Fruit fly (Drosophila melanogaster) whole organism, embryonic: ENCODE data around the gene Rpp20.

ENCODE experiments used
- ATbp ChIP-seq: fragments of 200-800 bp; sonication (Bioruptor generic); optimal IDR thresholded peaks from 2 replicates; lab custom pipeline; 2017; ENCODE audit warnings: missing biosample characterization, mild to moderate bottlenecking, missing genetic modification characterization, missing genetic modification reagents
- Ada2b ChIP-seq: fragments of 200-800 bp; sonication (Bioruptor generic); IDR thresholded peaks from 2 replicates; pipeline ENCODE4 v1.3.6; 2022; ENCODE audit warnings: missing biosample characterization, missing genetic modification characterization
- Asciz ChIP-seq: fragments of 200-800 bp; sonication (Bioruptor generic); optimal IDR thresholded peaks from 2 replicates; lab custom pipeline; 2017; ENCODE audit warnings: missing biosample characterization, mild to moderate bottlenecking, missing genetic modification characterization, missing genetic modification reagents
- Bgb ChIP-seq: fragments of 200-800 bp; sonication (Bioruptor generic); IDR thresholded peaks from 2 replicates; pipeline ENCODE4 v1.3.6; 2022; ENCODE audit warnings: missing biosample characterization, missing genetic modification characterization; ENCODE audit not compliant: partially characterized antibody
- BtbVII ChIP-seq: fragments of 200-800 bp; sonication (Bioruptor generic); optimal IDR thresholded peaks from 3 replicates; lab custom pipeline; 2017; ENCODE audit warnings: missing biosample characterization, mild to moderate bottlenecking, missing genetic modification characterization
- CG10209 ChIP-seq: fragments of 200-800 bp; sonication (Bioruptor generic); optimal IDR thresholded peaks from 3 replicates; lab custom pipeline; 2017; ENCODE audit warnings: missing biosample characterization, mild to moderate bottlenecking, missing genetic modification characterization, missing genetic modification reagents
- CG10959 ChIP-seq: fragments of 200-800 bp; sonication (Bioruptor generic); IDR thresholded peaks from 2 replicates; pipeline ENCODE4 v1.3.6; 2022; ENCODE audit warnings: missing biosample characterization, missing genetic modification characterization
- CG11093 ChIP-seq: fragments of 200-800 bp; sonication (Bioruptor generic); IDR thresholded peaks from 3 replicates; pipeline ENCODE4 v1.3.6; 2022; ENCODE audit warnings: missing biosample characterization, missing genetic modification characterization
- CG1529 ChIP-seq: fragments of 200-800 bp; sonication (Bioruptor generic); optimal IDR thresholded peaks from 3 replicates; lab custom pipeline; 2018; ENCODE audit warnings: missing biosample characterization, missing genetic modification characterization
- CG16779 ChIP-seq: fragments of 200-800 bp; sonication (Bioruptor generic); IDR thresholded peaks from 2 replicates; pipeline ENCODE4 v1.3.6; 2022; ENCODE audit warnings: missing biosample characterization, missing genetic modification characterization
- CG18262 ChIP-seq: fragments of 200-800 bp; optimal IDR thresholded peaks from 3 replicates; lab custom pipeline; 2019; ENCODE audit warnings: missing biosample characterization, mild to moderate bottlenecking, missing genetic modification characterization, moderate library complexity
- CG18619 ChIP-seq: fragments of 200-800 bp; sonication (Bioruptor generic); optimal IDR thresholded peaks from 3 replicates; lab custom pipeline; 2017; ENCODE audit warnings: missing biosample characterization, mild to moderate bottlenecking, missing genetic modification characterization
- CG18764 ChIP-seq: fragments of 200-800 bp; sonication (Bioruptor generic); optimal IDR thresholded peaks from 3 replicates; lab custom pipeline; 2016; ENCODE audit warnings: missing biosample characterization, missing genetic modification characterization
- CG2678 ChIP-seq: fragments of 200-800 bp; sonication (Bioruptor generic); optimal IDR thresholded peaks from 3 replicates; lab custom pipeline; 2019; ENCODE audit warnings: missing biosample characterization, mild to moderate bottlenecking, missing genetic modification characterization, moderate library complexity
- CG30403 ChIP-seq: fragments of 200-800 bp; sonication (Bioruptor generic); optimal IDR thresholded peaks from 3 replicates; lab custom pipeline; 2016; ENCODE audit warnings: missing biosample characterization, missing genetic modification characterization
- CG3281 ChIP-seq: fragments of 200-800 bp; sonication (Bioruptor generic); optimal IDR thresholded peaks from 3 replicates; lab custom pipeline; 2017; ENCODE audit warnings: missing biosample characterization, mild to moderate bottlenecking, missing genetic modification characterization
- CG6813 ChIP-seq: fragments of 200-800 bp; sonication (Bioruptor generic); optimal IDR thresholded peaks from 2 replicates; lab custom pipeline; 2017; ENCODE audit warnings: missing biosample characterization, missing genetic modification characterization, mild to moderate bottlenecking, moderate library complexity, missing genetic modification reagents
- CG7556 ChIP-seq: fragments of 200-800 bp; sonication (Bioruptor generic); optimal IDR thresholded peaks from 2 replicates; lab custom pipeline; 2017; ENCODE audit warnings: missing biosample characterization, mild to moderate bottlenecking, missing genetic modification characterization
- CG8359 ChIP-seq: fragments of 200-800 bp; sonication (Bioruptor generic); optimal IDR thresholded peaks from 2 replicates; lab custom pipeline; 2017; ENCODE audit warnings: missing biosample characterization, mild to moderate bottlenecking, missing genetic modification characterization, borderline replicate concordance
- CoRest ChIP-seq: fragments of 200-800 bp; sonication (Bioruptor generic); optimal IDR thresholded peaks from 3 replicates; lab custom pipeline; 2018; ENCODE audit warnings: missing biosample characterization, mild to moderate bottlenecking, missing genetic modification characterization, moderate library complexity
- Doc2 ChIP-seq: fragments of 200-800 bp; sonication (Bioruptor generic); IDR thresholded peaks from 2 replicates; pipeline ENCODE4 v1.3.6; 2022; ENCODE audit warnings: missing biosample characterization, missing genetic modification characterization
- E2f1 ChIP-seq: fragments of 200-800 bp; sonication (Bioruptor generic); IDR thresholded peaks from 2 replicates; pipeline ENCODE4 v1.3.6; 2022; ENCODE audit warnings: missing biosample characterization, missing genetic modification characterization
- Ets65A ChIP-seq: fragments of 200-800 bp; sonication (Bioruptor generic); peaks from one replicate; lab custom pipeline; 2016; ENCODE audit warnings: missing biosample characterization, missing genetic modification characterization
- NC2α ChIP-seq: fragments of 200-800 bp; sonication (Bioruptor generic); optimal IDR thresholded peaks from 2 replicates; lab custom pipeline; 2016; ENCODE audit warnings: missing biosample characterization, missing genetic modification characterization
- NK7.1 ChIP-seq: fragments of 200-800 bp; sonication (Bioruptor generic); optimal IDR thresholded peaks from 3 replicates; lab custom pipeline; 2016; ENCODE audit warnings: missing biosample characterization, missing genetic modification characterization
- Nf-YB ChIP-seq: fragments of 200-800 bp; sonication (Bioruptor generic); optimal IDR thresholded peaks from 3 replicates; lab custom pipeline; 2019; ENCODE audit warnings: missing biosample characterization, mild to moderate bottlenecking, missing genetic modification characterization, moderate library complexity
- NfI ChIP-seq: fragments of 200-800 bp; sonication (Bioruptor generic); optimal IDR thresholded peaks from 3 replicates; lab custom pipeline; 2018; ENCODE audit warnings: missing biosample characterization, mild to moderate bottlenecking, missing genetic modification characterization, moderate library complexity
- Sox102F ChIP-seq: fragments of 200-800 bp; sonication (Bioruptor generic); optimal IDR thresholded peaks from 2 replicates; lab custom pipeline; 2018; ENCODE audit warnings: missing biosample characterization, mild to moderate bottlenecking, missing genetic modification characterization, moderate library complexity
- Spps ChIP-seq: fragments of 200-800 bp; sonication (Bioruptor generic); optimal IDR thresholded peaks from 2 replicates; lab custom pipeline; 2018; ENCODE audit warnings: missing biosample characterization, mild to moderate bottlenecking, missing genetic modification characterization
- Vsx1 ChIP-seq: fragments of 200-800 bp; sonication (Bioruptor generic); optimal IDR thresholded peaks from 2 replicates; lab custom pipeline; 2017; ENCODE audit warnings: missing biosample characterization, mild to moderate bottlenecking, missing genetic modification characterization, missing genetic modification reagents
- Xrp1 ChIP-seq: fragments of 200-800 bp; sonication (Bioruptor generic); IDR thresholded peaks from 2 replicates; pipeline ENCODE4 v1.3.6; 2022; ENCODE audit warnings: missing biosample characterization, missing genetic modification characterization
- az2 ChIP-seq: fragments of 200-800 bp; sonication (Bioruptor generic); optimal IDR thresholded peaks from 3 replicates; lab custom pipeline; 2016; ENCODE audit warnings: missing biosample characterization, missing genetic modification characterization
- chm ChIP-seq: fragments of 200-800 bp; sonication (Bioruptor generic); IDR thresholded peaks from 2 replicates; pipeline ENCODE4 v1.3.6; 2022; ENCODE audit warnings: missing biosample characterization, missing genetic modification characterization
- danr ChIP-seq: fragments of 200-800 bp; sonication (Bioruptor generic); IDR thresholded peaks from 2 replicates; pipeline ENCODE4 v1.3.6; 2022; ENCODE audit warnings: missing biosample characterization, missing genetic modification characterization
- dpn ChIP-seq, 2 experiments: fragments of 200-800 bp; sonication (Bioruptor generic); optimal IDR thresholded peaks; 3 replicates each; lab custom pipeline; 2016; ENCODE audit warnings: missing biosample characterization in 2 of 2, missing genetic modification characterization in 2 of 2
- ems ChIP-seq: fragments of 200-800 bp; sonication (Bioruptor generic); optimal IDR thresholded peaks from 3 replicates; lab custom pipeline; 2016; ENCODE audit warnings: missing biosample characterization, missing genetic modification characterization
- ewg ChIP-seq: fragments of 200-800 bp; sonication (Bioruptor generic); optimal IDR thresholded peaks from 3 replicates; lab custom pipeline; 2017; ENCODE audit warnings: mild to moderate bottlenecking, missing biosample characterization, missing genetic modification reagents, missing genetic modification characterization
- fd3F ChIP-seq: fragments of 200-800 bp; sonication (Bioruptor generic); optimal IDR thresholded peaks from 2 replicates; lab custom pipeline; 2018; ENCODE audit warnings: missing biosample characterization, mild to moderate bottlenecking, missing genetic modification characterization, moderate library complexity
- fu2 ChIP-seq: fragments of 200-800 bp; sonication (Bioruptor generic); optimal IDR thresholded peaks from 2 replicates; lab custom pipeline; 2016; ENCODE audit warnings: missing biosample characterization, missing genetic modification characterization
- gem ChIP-seq: fragments of 200-800 bp; sonication (Bioruptor generic); optimal IDR thresholded peaks from 2 replicates; lab custom pipeline; 2019; ENCODE audit warnings: missing biosample characterization, mild to moderate bottlenecking, missing genetic modification characterization, moderate library complexity
- gro ChIP-seq: fragments of 200-800 bp; sonication (Bioruptor generic); optimal IDR thresholded peaks from 2 replicates; lab custom pipeline; 2016; ENCODE audit warnings: missing biosample characterization, missing genetic modification characterization
- knrl ChIP-seq: fragments of 200-800 bp; sonication (Bioruptor generic); IDR thresholded peaks from 3 replicates; pipeline ENCODE4 v1.3.6; 2022; ENCODE audit warnings: missing biosample characterization, missing genetic modification characterization; ENCODE audit not compliant: partially characterized antibody
- lola ChIP-seq, 3 experiments: fragments of >200 bp in 2 of 3; fragments of 200-800 bp in 1 of 3; sonication (Bioruptor generic) in 1 of 3; optimal IDR thresholded peaks; 2 replicates each; lab custom pipeline; 2017 to 2019; ENCODE audit warnings: missing biosample characterization in 3 of 3, missing genetic modification characterization in 3 of 3, mild to moderate bottlenecking in 1 of 3, moderate library complexity in 1 of 3
- lov ChIP-seq, 2 experiments: fragments of 200-800 bp in 1 of 2; fragments of >200 bp in 1 of 2; sonication (Bioruptor generic) in 1 of 2; IDR thresholded peaks in 1 of 2; optimal IDR thresholded peaks in 1 of 2; 2 replicates in 1 of 2; 3 replicates in 1 of 2; pipeline versions ENCODE4 v1.3.6 to Lab custom; 2017 to 2022; ENCODE audit warnings: missing biosample characterization in 1 of 2, missing genetic modification characterization in 1 of 2
- phol ChIP-seq: fragments of 200-800 bp; sonication (Bioruptor generic); optimal IDR thresholded peaks from 3 replicates; lab custom pipeline; 2018; ENCODE audit warnings: missing biosample characterization, mild to moderate bottlenecking, missing genetic modification characterization, moderate library complexity
- sd ChIP-seq: fragments of 200-800 bp; sonication (Bioruptor generic); optimal IDR thresholded peaks from 3 replicates; lab custom pipeline; 2018; ENCODE audit warnings: missing biosample characterization, mild to moderate bottlenecking, missing genetic modification characterization, moderate library complexity
- stwl ChIP-seq: fragments of 200-800 bp; sonication (Bioruptor generic); optimal IDR thresholded peaks from 3 replicates; lab custom pipeline; 2018; ENCODE audit warnings: missing biosample characterization, mild to moderate bottlenecking, missing genetic modification characterization, moderate library complexity
- tgo ChIP-seq: fragments of 200-800 bp; sonication (Bioruptor generic); IDR thresholded peaks from 3 replicates; pipeline ENCODE4 v1.3.6; 2022; ENCODE audit warnings: missing biosample characterization, missing genetic modification characterization
- zf30C ChIP-seq: fragments of 200-800 bp; sonication (Bioruptor generic); optimal IDR thresholded peaks from 3 replicates; lab custom pipeline; 2018; ENCODE audit warnings: missing biosample characterization, mild to moderate bottlenecking, missing genetic modification characterization

Gene Rpp20

dm6 chrX:19763440-19764002, 19.3 kb downstream of the Rpp20 start (continued):
- TF ChIP-seq CoRest (tag; lab: Kevin White, UChicago), result peak; percentile 2
- TF ChIP-seq CG18764 (GFP tag; lab: Kevin White, UChicago), result no peak
- TF ChIP-seq lov (optimal IDR thresholded peaks at IDR 0.05; lab: Kevin White, UChicago), result no peak
- no peak for TF ChIP-seq lov (GFP tag; IDR thresholded peaks at IDR 0.05; lab: Robert Waterston, UW)
- TF ChIP-seq Ets65A (GFP tag; lab: Kevin White, UChicago), result peak; percentile 58
- TF ChIP-seq CG1529 (GFP tag; lab: Kevin White, UChicago), result no peak
- TF ChIP-seq CG18619, result no peak
- TF ChIP-seq lola (GFP tag; optimal IDR thresholded peaks at IDR 0.05; lab: Kevin White, UChicago), result no peak
- no peak for TF ChIP-seq gro
- no peak for TF ChIP-seq CG10959 (GFP tag; lab: Robert Waterston, UW)
- no peak for TF ChIP-seq CG3281 (GFP tag; lab: Kevin White, UChicago)
- peak; percentile 52 for TF ChIP-seq CG7556 (GFP tag; lab: Kevin White, UChicago)
- no peak for TF ChIP-seq CG16779
- peak; percentile 42 for TF ChIP-seq gem (tag; lab: Kevin White, UChicago)
- TF ChIP-seq NC2α (GFP tag; lab: Kevin White, UChicago), result no peak
- no peak for TF ChIP-seq NK7.1 (GFP tag; lab: Kevin White, UChicago)
- TF ChIP-seq Xrp1 (GFP tag; lab: Robert Waterston, UW), result peak; percentile 40; the same call in 1 of the 2 replicates
- peak; percentile 74 for TF ChIP-seq zf30C (GFP tag; lab: Kevin White, UChicago)
- no peak for TF ChIP-seq Nf-YB
- TF ChIP-seq CG10209 (GFP tag; lab: Kevin White, UChicago), result peak; percentile 41
- peak in 1 of 2 experiments; percentile 9 for TF ChIP-seq dpn (GFP tag; optimal IDR thresholded peaks at IDR 0.05; lab: Kevin White, UChicago)
- peak; percentile 31 for TF ChIP-seq CG2678
- TF ChIP-seq Doc2, result no peak
- TF ChIP-seq Spps (tag; lab: Kevin White, UChicago), result no peak
- TF ChIP-seq knrl (GFP tag; lab: Robert Waterston, UW), result no peak
- no peak for TF ChIP-seq ewg
- peak; percentile 6 for TF ChIP-seq Sox102F (GFP tag; lab: Kevin White, UChicago)
- TF ChIP-seq BtbVII (GFP tag; lab: Kevin White, UChicago), result no peak
- TF ChIP-seq tgo, result no peak
- no peak for TF ChIP-seq E2f1 (GFP tag; lab: Robert Waterston, UW)
- no peak for TF ChIP-seq sd (tag; lab: Kevin White, UChicago)
- TF ChIP-seq chm, result no peak
- TF ChIP-seq ems (GFP tag; lab: Kevin White, UChicago), result no peak
- TF ChIP-seq Ada2b (GFP tag; lab: Robert Waterston, UW), result no peak
- peak; percentile 7 for TF ChIP-seq ATbp (GFP tag; lab: Kevin White, UChicago)
- no peak for TF ChIP-seq fd3F
- TF ChIP-seq Vsx1 (GFP tag; lab: Kevin White, UChicago), result no peak
- TF ChIP-seq az2, result no peak
- TF ChIP-seq fu2, result no peak
- peak; percentile 11 for TF ChIP-seq CG6813 (GFP tag; lab: Kevin White, UChicago)
- peak; percentile 32 for TF ChIP-seq CG30403
- no peak for TF ChIP-seq NfI (GFP tag; lab: Kevin White, UChicago)
- TF ChIP-seq Asciz (GFP tag; lab: Kevin White, UChicago), result no peak
- TF ChIP-seq danr (GFP tag; lab: Robert Waterston, UW), result no peak
- TF ChIP-seq CG11093 (GFP tag; lab: Robert Waterston, UW), result no peak
- TF ChIP-seq CG18262, result peak; percentile 21
- no peak for TF ChIP-seq Bgb
- no peak for TF ChIP-seq stwl (tag; lab: Kevin White, UChicago)
- TF ChIP-seq CG8359, result no peak
- peak; percentile 32 for TF ChIP-seq phol (tag; lab: Kevin White, UChicago)
